Worm (Caenorhabditis elegans) whole organism, L4 larva: ENCODE data around the gene srbc-61.

Experiments
- Y105C5A.15 ChIP-seq: fragments of 200-800 bp; sonication (Bioruptor generic); IDR thresholded peaks from 2 replicates; pipeline ENCODE4 v1.3.6; 2022; ENCODE audit warnings: missing genetic modification characterization, missing compliant biosample characterization
- ama-1 ChIP-seq: fragments of 150-350 bp; optimal IDR thresholded peaks from 2 replicates; lab custom pipeline; 2014; ENCODE audit warnings: inconsistent platforms, mixed read lengths

- no peak for TF ChIP-seq ama-1 (lab: Kevin White, UChicago)
- TF ChIP-seq Y105C5A.15 (GFP tag; lab: Robert Waterston, UW), result no peak
These were observed 37.2 kb downstream of the srbc-61 start for ce11 chrV:17513831-17514230.
